Worm (Caenorhabditis elegans): ENCODE data around the gene C53D6.4.

C53D6.4 gene

DNA sequence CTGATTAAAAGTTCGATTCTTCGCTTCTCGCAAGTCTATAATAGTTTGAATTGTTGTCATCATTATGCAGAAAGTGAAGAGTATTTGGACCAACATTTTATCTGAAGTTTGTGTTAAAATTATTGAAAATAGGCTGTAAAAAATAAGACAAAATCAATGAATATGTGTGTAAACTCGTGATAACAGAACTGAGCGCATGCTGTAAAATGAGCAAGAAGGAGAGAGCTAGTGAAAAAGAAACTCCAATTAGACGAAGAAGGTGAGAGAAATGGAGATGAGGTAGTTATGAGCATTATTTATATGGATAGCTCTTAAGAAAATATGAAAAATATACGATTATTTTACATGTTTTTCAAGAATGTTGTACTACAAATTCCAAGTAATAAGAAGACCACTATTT, at the start of gene C53D6.4:
Gene C53D6.4, minus strand, starts transcription at position 101 of the 400 bp plus-strand sequence.
- no peak for TF ChIP-seq mab-5 (tag; optimal IDR thresholded peaks at IDR 0.05)
- TF ChIP-seq unc-62 (GFP tag; optimal IDR thresholded peaks at IDR 0.05) = no peak
- no peak for TF ChIP-seq ceh-16 (tag; optimal IDR thresholded peaks at IDR 0.05)
- TF ChIP-seq ztf-1 (GFP tag; conservative IDR thresholded peaks at IDR 0.05) = no peak
- no peak for TF ChIP-seq mdl-1 (tag; optimal IDR thresholded peaks at IDR 0.05)
- TF ChIP-seq aly-2 (tag; optimal IDR thresholded peaks at IDR 0.05) = no peak

DNA sequence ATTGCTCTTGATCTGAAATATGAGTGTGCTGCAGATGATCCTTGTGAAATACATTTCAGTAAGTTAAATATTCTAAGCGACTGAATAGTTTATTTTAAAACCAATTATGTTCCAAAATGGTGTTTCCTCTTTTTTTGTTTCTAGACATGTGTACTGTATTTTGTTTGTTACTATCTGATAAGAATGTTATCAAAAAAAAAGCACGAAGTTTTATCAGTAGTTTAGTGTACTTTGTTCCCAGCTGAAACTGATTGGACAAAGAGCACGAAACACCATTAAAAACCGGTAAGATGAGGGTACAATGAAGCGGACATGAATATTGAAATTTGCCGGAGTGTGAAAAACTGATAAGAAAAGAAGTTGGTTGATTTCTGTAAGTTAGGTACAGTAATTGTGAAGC, 49.4 kb upstream of the C53D6.4 start:
- TF ChIP-seq gmeb-1 (tag; optimal IDR thresholded peaks at IDR 0.05) (no peak), aly-2 (tag; optimal IDR thresholded peaks at IDR 0.05) (no peak), F13H6.1 (tag; optimal IDR thresholded peaks at IDR 0.05) (no peak), Y55F3AM.14 (GFP tag; optimal IDR thresholded peaks at IDR 0.05) (no peak), fos-1 (tag; optimal IDR thresholded peaks at IDR 0.05) (peak; percentile 22), nhr-12 (tag; optimal IDR thresholded peaks at IDR 0.05) (no peak), dmd-4 (tag; optimal IDR thresholded peaks at IDR 0.05) (no peak)

DNA sequence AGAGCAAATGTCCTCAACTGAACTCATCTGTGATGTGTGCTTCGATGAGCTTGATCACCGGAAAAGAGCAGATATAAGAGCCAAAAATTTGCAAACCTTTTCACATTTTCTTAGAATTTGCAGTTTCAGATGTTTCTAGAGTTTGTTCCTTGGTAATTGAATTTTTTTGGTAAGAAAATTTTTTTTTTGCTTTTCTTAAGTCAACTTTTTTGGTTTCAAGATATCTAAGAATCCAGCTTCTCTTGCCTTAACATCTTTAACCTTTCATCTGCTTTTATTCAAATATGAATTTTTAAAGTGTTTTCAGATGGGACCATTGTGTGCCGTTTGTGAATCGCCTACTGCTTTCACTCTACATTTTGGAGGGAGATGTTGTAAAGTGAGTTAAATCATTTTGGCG, 49.0 kb upstream of the C53D6.4 start, which contains the start of gene nhr-11:
Gene nhr-11, plus strand, starts transcription at position 301 of the 400 bp plus-strand sequence.
- TF ChIP-seq ztf-4 (tag; optimal IDR thresholded peaks at IDR 0.05) (no peak), zag-1 (tag; optimal IDR thresholded peaks at IDR 0.05) (no peak)

DNA sequence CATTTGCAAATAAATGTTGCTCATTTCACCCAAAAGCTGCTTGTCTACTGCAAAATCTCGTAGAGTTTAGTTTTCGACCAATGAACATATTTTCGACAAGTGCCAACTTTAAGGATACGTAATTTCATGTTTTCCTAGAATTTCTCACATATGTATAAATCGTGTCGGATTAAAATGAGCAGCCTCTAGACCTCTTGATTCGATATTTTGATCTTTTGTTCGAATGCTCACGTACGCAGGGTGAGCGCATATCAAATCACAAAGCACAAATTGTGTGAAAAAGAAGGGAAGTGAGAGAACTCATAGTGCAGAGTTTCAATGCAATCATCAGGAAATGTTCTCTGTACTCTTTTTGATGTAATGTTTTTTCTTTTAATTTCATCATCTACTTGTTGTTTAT, 42.8 kb upstream of the C53D6.4 start:
- TF ChIP-seq nhr-10 (tag; optimal IDR thresholded peaks at IDR 0.05) (no peak), sma-9 (GFP tag; optimal IDR thresholded peaks at IDR 0.05) (peak; percentile 61), sma-9 (tag; optimal IDR thresholded peaks at IDR 0.05) (no peak), nhr-129 (tag; optimal IDR thresholded peaks at IDR 0.05) (peak; percentile 49), lin-39 (tag; optimal IDR thresholded peaks at IDR 0.05) (no peak), elt-3 (tag; optimal IDR thresholded peaks at IDR 0.05) (no peak), unc-62 (GFP tag; optimal IDR thresholded peaks at IDR 0.05) (no peak), fos-1 (tag; optimal IDR thresholded peaks at IDR 0.05) (peak; percentile 10), lin-13 (GFP tag; optimal IDR thresholded peaks at IDR 0.05) (no peak), nhr-25 (tag; optimal IDR thresholded peaks at IDR 0.05) (no peak), lsy-2 (tag; optimal IDR thresholded peaks at IDR 0.05) (peak in 1 of 2 experiments; percentile 36), R02D3.7 (tag; optimal IDR thresholded peaks at IDR 0.05) (no peak), crh-2 (tag; optimal IDR thresholded peaks at IDR 0.05) (peak; percentile 54), nhr-12 (tag; optimal IDR thresholded peaks at IDR 0.05) (no peak), nhr-21 (tag; optimal IDR thresholded peaks at IDR 0.05) (peak; percentile 48), F13H6.1 (tag; optimal IDR thresholded peaks at IDR 0.05) (peak; percentile 31), peb-1 (tag; optimal IDR thresholded peaks at IDR 0.05) (no peak)

DNA sequence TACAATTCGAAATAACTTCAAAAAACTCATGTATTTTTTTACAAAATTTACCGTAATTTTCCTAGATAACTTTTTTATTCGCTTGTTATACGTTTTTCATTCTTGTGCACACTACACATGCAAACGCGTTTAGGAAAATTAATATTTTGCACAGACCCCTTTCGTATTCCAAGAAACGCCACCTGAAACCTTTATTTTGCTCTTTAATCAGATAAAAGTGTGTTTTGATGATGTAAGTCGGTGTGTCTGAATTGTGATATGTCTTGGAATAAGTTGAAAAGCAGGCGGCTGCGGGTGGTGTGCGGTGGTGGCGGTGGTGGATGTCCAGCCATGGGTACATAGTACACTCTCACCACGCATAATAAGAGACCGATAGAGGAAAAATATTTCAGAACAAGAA, 32.7 kb upstream of the C53D6.4 start:
- no peak for TF ChIP-seq Y55F3AM.14 (GFP tag; optimal IDR thresholded peaks at IDR 0.05)
- TF ChIP-seq nhr-21 (tag; optimal IDR thresholded peaks at IDR 0.05) = peak; percentile 1
- TF ChIP-seq nhr-11 (tag; optimal IDR thresholded peaks at IDR 0.05) = no peak
- TF ChIP-seq mab-5 (tag; optimal IDR thresholded peaks at IDR 0.05) = no peak
- TF ChIP-seq F13H6.1 (tag; optimal IDR thresholded peaks at IDR 0.05) = no peak
- no peak for TF ChIP-seq nhr-77 (tag; optimal IDR thresholded peaks at IDR 0.05)
- peak; percentile 3 for TF ChIP-seq sma-9 (GFP tag; optimal IDR thresholded peaks at IDR 0.05)
- no peak for TF ChIP-seq sma-9 (tag; optimal IDR thresholded peaks at IDR 0.05)
- TF ChIP-seq gmeb-1 (tag; optimal IDR thresholded peaks at IDR 0.05) = no peak
- no peak for TF ChIP-seq nhr-23 (tag; optimal IDR thresholded peaks at IDR 0.05)
- TF ChIP-seq nhr-237 (tag; optimal IDR thresholded peaks at IDR 0.05) = no peak
- no peak for TF ChIP-seq nhr-129 (tag; optimal IDR thresholded peaks at IDR 0.05)
- no peak for TF ChIP-seq ZK546.5 (tag; optimal IDR thresholded peaks at IDR 0.05)
- no peak for TF ChIP-seq lsy-2 (tag; optimal IDR thresholded peaks at IDR 0.05)
- no peak for TF ChIP-seq elt-1 (tag; optimal IDR thresholded peaks at IDR 0.05)
- no peak for TF ChIP-seq ztf-11 (tag; optimal IDR thresholded peaks at IDR 0.05)
- no peak for TF ChIP-seq ztf-4 (tag; optimal IDR thresholded peaks at IDR 0.05)
